Fruit fly (Drosophila melanogaster): ENCODE results near the gene CG14834.

- TF ChIP-seq pan (optimal IDR thresholded peaks at IDR 0.05) (no peak), EcR (GFP tag; optimal IDR thresholded peaks at IDR 0.05) (no peak), Dll (optimal IDR thresholded peaks at IDR 0.05) (no peak)
These were observed 23.6 kb downstream of the CG14834 start, which contains the start of the genes RhoGEF4 and Rint1 for dm6 chr3L:7323348-7323747.
